Worm (Caenorhabditis elegans) whole organism, L1 larva: Measurements from ENCODE around the gene T25B9.8.

Experiments
- C04F5.9 ChIP-seq: sonication (generic microtip); optimal IDR thresholded peaks from 2 replicates; lab custom pipeline; 2016; ENCODE audit warnings: missing genetic modification characterization, missing compliant biosample characterization
- C16A3.4 ChIP-seq: fragments of 150-350 bp; optimal IDR thresholded peaks from 2 replicates; lab custom pipeline; 2014; ENCODE audit warnings: missing biosample characterization, missing genetic modification characterization
- C34B4.2 ChIP-seq: sonication (generic microtip); optimal IDR thresholded peaks from 2 replicates; lab custom pipeline; 2017; ENCODE audit warnings: mild to moderate bottlenecking, missing genetic modification characterization, missing compliant biosample characterization
- aha-1 ChIP-seq: fragments of 150-350 bp; optimal IDR thresholded peaks from 2 replicates; lab custom pipeline; 2014; ENCODE audit warnings: missing biosample characterization, missing genetic modification characterization
- alr-1 ChIP-seq: fragments of 200-800 bp; sonication (Bioruptor generic); optimal IDR thresholded peaks from 2 replicates; lab custom pipeline; 2018; ENCODE audit warnings: borderline replicate concordance, mild to moderate bottlenecking, missing genetic modification characterization, missing compliant biosample characterization
- aly-2 ChIP-seq: fragments of 150-350 bp; optimal IDR thresholded peaks from 2 replicates; lab custom pipeline; 2014; ENCODE audit warnings: missing biosample characterization, missing genetic modification characterization
- blmp-1 ChIP-seq: fragments of 150-350 bp; optimal IDR thresholded peaks from 2 replicates; lab custom pipeline; 2014; ENCODE audit warnings: missing biosample characterization, missing genetic modification characterization
- ceh-82 ChIP-seq, 3 experiments: fragments of 150-350 bp in 1 of 3; sonication (generic microtip) in 2 of 3; optimal IDR thresholded peaks; 2 replicates each; lab custom pipeline; 2014 to 2017; ENCODE audit warnings: missing biosample characterization in 3 of 3, missing genetic modification characterization in 3 of 3
- ceh-90 ChIP-seq: sonication (generic microtip); optimal IDR thresholded peaks from 2 replicates; lab custom pipeline; 2016; ENCODE audit warnings: missing genetic modification characterization, missing compliant biosample characterization
- dpl-1 ChIP-seq, 3 experiments: fragments of 150-350 bp in 2 of 3; sonication (generic microtip) in 1 of 3; optimal IDR thresholded peaks; 2 replicates each; lab custom pipeline; 2014 to 2017; ENCODE audit warnings: missing biosample characterization in 3 of 3, missing genetic modification characterization in 3 of 3, missing genetic modification reagents in 3 of 3
- dsc-1 ChIP-seq: sonication (generic microtip); optimal IDR thresholded peaks from 2 replicates; lab custom pipeline; 2016; ENCODE audit warnings: mild to moderate bottlenecking, missing genetic modification characterization, missing compliant biosample characterization
- efl-1 ChIP-seq, 4 experiments: fragments of 150-350 bp; optimal IDR thresholded peaks in 3 of 4; peaks in 1 of 4; 1 replicate in 1 of 4; 2 replicates in 3 of 4; lab custom pipeline; 2014; ENCODE audit warnings: missing biosample characterization in 2 of 4, missing genetic modification characterization in 2 of 4, missing genetic modification reagents in 2 of 4
- efl-3 ChIP-seq: fragments of 200-800 bp; sonication (Bioruptor generic); optimal IDR thresholded peaks from 2 replicates; lab custom pipeline; 2018; ENCODE audit warnings: mild to moderate bottlenecking, missing genetic modification characterization, missing compliant biosample characterization
- elt-2 ChIP-seq: sonication (generic microtip); optimal IDR thresholded peaks from 2 replicates; lab custom pipeline; 2016; ENCODE audit warnings: missing genetic modification characterization, mild to moderate bottlenecking, inconsistent platforms, missing compliant biosample characterization, missing genetic modification reagents
- fkh-10 ChIP-seq: sonication (generic microtip); optimal IDR thresholded peaks from 2 replicates; lab custom pipeline; 2017; ENCODE audit warnings: missing biosample characterization, missing genetic modification reagents, missing genetic modification characterization
- fkh-4 ChIP-seq: sonication (generic microtip); optimal IDR thresholded peaks from 2 replicates; lab custom pipeline; 2016; ENCODE audit warnings: missing compliant biosample characterization, missing genetic modification characterization, borderline replicate concordance
- fos-1 ChIP-seq: fragments of 150-350 bp; optimal IDR thresholded peaks from 2 replicates; lab custom pipeline; 2014; ENCODE audit warnings: missing biosample characterization, missing genetic modification characterization
- hlh-17 ChIP-seq: fragments of 200-800 bp; sonication (Bioruptor generic); optimal IDR thresholded peaks from 2 replicates; lab custom pipeline; 2018; ENCODE audit warnings: missing genetic modification characterization, mild to moderate bottlenecking, missing compliant biosample characterization, moderate library complexity, borderline replicate concordance
- jun-1 ChIP-seq: fragments of 150-350 bp; optimal IDR thresholded peaks from 2 replicates; lab custom pipeline; 2014; ENCODE audit warnings: missing biosample characterization, missing genetic modification reagents, missing genetic modification characterization
- lin-14 ChIP-seq: fragments of 200-800 bp; sonication (Bioruptor generic); optimal IDR thresholded peaks from 2 replicates; lab custom pipeline; 2018; ENCODE audit warnings: mild to moderate bottlenecking, missing genetic modification characterization, moderate library complexity, missing compliant biosample characterization
- lin-15B ChIP-seq: fragments of 150-350 bp; sonication (generic microtip); optimal IDR thresholded peaks from 3 replicates; lab custom pipeline; 2014; ENCODE audit warnings: missing biosample characterization, missing genetic modification characterization
- lin-35 ChIP-seq, 2 experiments: fragments of 150-350 bp; optimal IDR thresholded peaks; 2 replicates each; lab custom pipeline; 2014; ENCODE audit warnings: missing biosample characterization in 2 of 2, missing genetic modification characterization in 2 of 2, missing genetic modification reagents in 2 of 2
- lin-39 ChIP-seq: fragments of 150-350 bp; optimal IDR thresholded peaks from 2 replicates; lab custom pipeline; 2014; ENCODE audit warnings: missing biosample characterization, missing genetic modification reagents, missing genetic modification characterization
- lsy-2 ChIP-seq, 2 experiments: fragments of 150-350 bp; optimal IDR thresholded peaks; 2 replicates each; lab custom pipeline; 2014; ENCODE audit warnings: missing biosample characterization in 2 of 2, missing genetic modification characterization in 2 of 2
- mdl-1 ChIP-seq, 2 experiments: fragments of 150-350 bp; optimal IDR thresholded peaks; 2 replicates each; lab custom pipeline; 2014 to 2017; ENCODE audit warnings: missing biosample characterization in 2 of 2, missing genetic modification characterization in 2 of 2, inconsistent platforms in 1 of 2
- mep-1 ChIP-seq: fragments of 150-350 bp; optimal IDR thresholded peaks from 2 replicates; lab custom pipeline; 2014; ENCODE audit warnings: missing biosample characterization, missing genetic modification characterization
- nhr-11 ChIP-seq: fragments of 150-350 bp; optimal IDR thresholded peaks from 2 replicates; lab custom pipeline; 2014; ENCODE audit warnings: missing biosample characterization, missing genetic modification characterization
- nhr-12 ChIP-seq: sonication (generic microtip); optimal IDR thresholded peaks from 2 replicates; lab custom pipeline; 2017; ENCODE audit warnings: missing biosample characterization, missing genetic modification characterization
- nhr-47 ChIP-seq: sonication (generic microtip); optimal IDR thresholded peaks from 2 replicates; lab custom pipeline; 2016; ENCODE audit warnings: mild to moderate bottlenecking, missing genetic modification characterization, moderate library complexity, missing compliant biosample characterization
- nhr-71 ChIP-seq: sonication (generic microtip); optimal IDR thresholded peaks from 2 replicates; lab custom pipeline; 2016; ENCODE audit warnings: mild to moderate bottlenecking, missing genetic modification characterization, moderate library complexity, missing compliant biosample characterization
- nhr-77 ChIP-seq: fragments of 150-350 bp; optimal IDR thresholded peaks from 2 replicates; lab custom pipeline; 2014; ENCODE audit warnings: missing biosample characterization, missing genetic modification characterization
- nhr-84 ChIP-seq: sonication (generic microtip); optimal IDR thresholded peaks from 2 replicates; lab custom pipeline; 2017; ENCODE audit warnings: missing biosample characterization, missing genetic modification characterization
- nhr-85 ChIP-seq: sonication (generic microtip); peaks from one replicate; lab custom pipeline; 2016; ENCODE audit warnings: missing genetic modification characterization, inconsistent platforms, missing compliant biosample characterization
- pqm-1 ChIP-seq: sonication (generic microtip); optimal IDR thresholded peaks from 3 replicates; lab custom pipeline; 2017; ENCODE audit warnings: missing biosample characterization, missing genetic modification characterization
- rnt-1 ChIP-seq: sonication (generic microtip); optimal IDR thresholded peaks from 2 replicates; lab custom pipeline; 2016; ENCODE audit warnings: mild to moderate bottlenecking, missing genetic modification characterization, moderate library complexity, missing compliant biosample characterization
- skn-1 ChIP-seq: fragments of 150-350 bp; optimal IDR thresholded peaks from 2 replicates; lab custom pipeline; 2014; ENCODE audit warnings: missing biosample characterization, missing genetic modification characterization
- snu-23 ChIP-seq: sonication (generic microtip); optimal IDR thresholded peaks from 2 replicates; lab custom pipeline; 2016; ENCODE audit warnings: missing genetic modification characterization, missing compliant biosample characterization
- sox-4 ChIP-seq: sonication (generic microtip); optimal IDR thresholded peaks from 2 replicates; lab custom pipeline; 2016; ENCODE audit warnings: missing genetic modification characterization, missing compliant biosample characterization
- swsn-7 ChIP-seq: sonication (generic microtip); optimal IDR thresholded peaks from 2 replicates; lab custom pipeline; 2016; ENCODE audit warnings: missing genetic modification characterization, missing compliant biosample characterization
- tlp-1 ChIP-seq: fragments of 150-350 bp; optimal IDR thresholded peaks from 2 replicates; lab custom pipeline; 2014; ENCODE audit warnings: missing biosample characterization, missing genetic modification characterization
- unc-130 ChIP-seq: fragments of 150-350 bp; optimal IDR thresholded peaks from 2 replicates; lab custom pipeline; 2017; ENCODE audit warnings: missing biosample characterization, missing genetic modification characterization, inconsistent platforms
- unc-30 ChIP-seq: sonication (generic microtip); optimal IDR thresholded peaks from 2 replicates; lab custom pipeline; 2017; ENCODE audit warnings: missing biosample characterization, missing genetic modification characterization
- vab-15 ChIP-seq: sonication (generic microtip); optimal IDR thresholded peaks from 2 replicates; lab custom pipeline; 2017; ENCODE audit warnings: missing genotype, mild to moderate bottlenecking, missing genetic modification characterization, missing compliant biosample characterization
- xbp-1 ChIP-seq: sonication (generic microtip); optimal IDR thresholded peaks from 2 replicates; lab custom pipeline; 2016; ENCODE audit warnings: missing genetic modification characterization, missing compliant biosample characterization
- zag-1 ChIP-seq: fragments of 150-350 bp; optimal IDR thresholded peaks from 2 replicates; lab custom pipeline; 2014; ENCODE audit warnings: missing biosample characterization, missing genetic modification characterization
- zip-4 ChIP-seq: fragments of 200-800 bp; sonication (Bioruptor generic); optimal IDR thresholded peaks from 2 replicates; lab custom pipeline; 2018; ENCODE audit warnings: mild to moderate bottlenecking, missing genetic modification characterization, moderate library complexity, missing compliant biosample characterization
- ztf-11 ChIP-seq, 2 experiments: sonication (generic microtip); optimal IDR thresholded peaks; 2 replicates each; lab custom pipeline; 2016 to 2017; ENCODE audit warnings: missing genetic modification characterization in 2 of 2, missing biosample characterization in 1 of 2, missing compliant biosample characterization in 1 of 2

T25B9.8 gene

DNA sequence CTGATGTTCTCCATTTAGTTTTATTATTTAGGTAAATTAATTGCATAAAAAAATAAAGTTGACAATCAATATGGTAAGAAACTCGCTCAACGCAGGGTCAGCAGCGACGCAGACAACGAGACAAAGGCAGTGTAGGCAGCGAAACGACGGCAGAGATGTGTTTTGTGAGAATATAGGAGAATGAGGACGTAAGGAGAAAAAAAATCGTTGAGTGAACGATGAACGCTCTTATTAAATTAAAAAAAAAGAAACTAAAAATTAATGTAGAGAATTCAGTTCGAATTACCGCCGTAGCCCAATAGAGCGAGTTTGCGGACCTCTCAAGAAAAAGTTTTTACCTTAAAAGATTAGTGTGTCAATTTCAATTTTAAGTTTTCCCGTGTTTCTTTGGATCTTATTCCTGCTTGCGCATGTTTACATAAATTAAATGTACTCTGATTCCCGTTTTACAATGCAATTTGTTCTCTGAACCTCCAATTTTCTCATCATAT lies at the start of gene T25B9.8:
T25B9.8 (minus strand) TSS at position 51 of the 491 bp plus-strand sequence.
- TF ChIP-seq lin-14 (GFP tag; lab: Kevin White, UChicago) (peak; percentile 19), snu-23 (GFP tag; lab: Kevin White, UChicago) (no peak), lin-35 (GFP tag; optimal IDR thresholded peaks at IDR 0.05; lab: Kevin White, UChicago) (peak; percentile 1 to 44), nhr-84 (no peak), lsy-2 (tag; optimal IDR thresholded peaks at IDR 0.05; lab: Kevin White, UChicago) (peak in 1 of 2 experiments; percentile 18), dpl-1 (GFP tag; optimal IDR thresholded peaks at IDR 0.05; lab: Kevin White, UChicago) (peak in 2 of 3 experiments; percentile 40 to 58), efl-1 (optimal IDR thresholded peaks at IDR 0.05; lab: Kevin White, UChicago) (peak in 1 of 2 experiments; percentile 42), efl-1 (GFP tag; optimal IDR thresholded peaks at IDR 0.05 in 1 of 2; lab: Kevin White, UChicago) (peak; percentile 61 to 93), rnt-1 (peak; percentile 23), nhr-12 (tag; lab: Kevin White, UChicago) (no peak)

DNA sequence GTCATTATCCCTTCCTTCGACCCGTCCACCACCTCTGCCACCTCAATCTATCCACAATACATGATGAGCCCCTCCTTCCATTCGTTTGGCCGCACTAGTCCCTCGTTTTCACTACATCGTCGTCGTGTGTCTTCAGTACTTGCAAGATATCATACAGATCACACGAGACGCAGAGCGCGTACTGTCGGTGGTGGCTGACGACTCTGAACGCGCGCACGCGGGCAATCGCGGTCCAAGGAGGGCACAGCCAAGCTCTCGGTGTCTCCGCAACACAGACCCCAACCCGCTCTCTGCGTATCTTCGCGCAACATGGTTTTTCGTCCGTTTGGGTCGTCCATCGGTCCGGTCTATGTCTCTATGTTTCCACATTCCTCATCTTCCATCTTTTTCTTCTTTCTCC lies 49.0 kb upstream of the T25B9.8 start:
- no peak for TF ChIP-seq dsc-1 (tag; lab: Kevin White, UChicago)
- no peak for TF ChIP-seq efl-1 (optimal IDR thresholded peaks at IDR 0.05; lab: Kevin White, UChicago)
- no peak for TF ChIP-seq efl-1 (GFP tag; optimal IDR thresholded peaks at IDR 0.05 in 1 of 2; lab: Kevin White, UChicago)
- TF ChIP-seq xbp-1 = no peak
- TF ChIP-seq sox-4 = no peak
- peak; percentile 8 for TF ChIP-seq nhr-71
- no peak for TF ChIP-seq lin-39 (tag; lab: Kevin White, UChicago)
- no peak for TF ChIP-seq tlp-1
- TF ChIP-seq zip-4 = no peak
- TF ChIP-seq swsn-7 (tag; lab: Kevin White, UChicago) = peak; percentile 8
- no peak for TF ChIP-seq hlh-17
- TF ChIP-seq fos-1 (tag; lab: Kevin White, UChicago) = no peak
- TF ChIP-seq mdl-1 (tag; optimal IDR thresholded peaks at IDR 0.05; lab: Kevin White, UChicago) = peak in 1 of 2 experiments; percentile 38
- no peak for TF ChIP-seq C16A3.4 (tag; lab: Kevin White, UChicago)
- no peak for TF ChIP-seq fkh-4 (tag; lab: Kevin White, UChicago)
- TF ChIP-seq fkh-10 (GFP tag; lab: Kevin White, UChicago) = no peak
- TF ChIP-seq ceh-82 (tag; optimal IDR thresholded peaks at IDR 0.05; lab: Kevin White, UChicago) = peak in 2 of 3 experiments; percentile 3 to 22
- TF ChIP-seq aha-1 (tag; lab: Kevin White, UChicago) = no peak
- no peak for TF ChIP-seq C34B4.2 (tag; lab: Kevin White, UChicago)
- no peak for TF ChIP-seq unc-130 (tag; lab: Kevin White, UChicago)
- TF ChIP-seq lin-15B (tag; lab: Kevin White, UChicago) = no peak
- TF ChIP-seq zag-1 (tag; lab: Kevin White, UChicago) = no peak
- peak; percentile 19 for TF ChIP-seq rnt-1
- TF ChIP-seq nhr-77 (tag; lab: Kevin White, UChicago) = no peak
- TF ChIP-seq alr-1 = no peak
- TF ChIP-seq pqm-1 (tag; lab: Kevin White, UChicago) = no peak
- no peak for TF ChIP-seq efl-3 (GFP tag; lab: Kevin White, UChicago)
- peak; percentile 36 for TF ChIP-seq lin-14 (GFP tag; lab: Kevin White, UChicago)
- no peak for TF ChIP-seq ceh-90 (tag; lab: Kevin White, UChicago)
- TF ChIP-seq nhr-47 (tag; lab: Kevin White, UChicago) = peak; percentile 4
- peak; percentile 14 for TF ChIP-seq snu-23 (GFP tag; lab: Kevin White, UChicago)
- TF ChIP-seq unc-30 = no peak
- no peak for TF ChIP-seq nhr-11 (tag; lab: Kevin White, UChicago)
- TF ChIP-seq nhr-85 (tag; lab: Kevin White, UChicago) = no peak
- no peak for TF ChIP-seq mep-1 (tag; lab: Kevin White, UChicago)
- no peak for TF ChIP-seq aly-2 (tag; lab: Kevin White, UChicago)
- no peak for TF ChIP-seq vab-15 (tag; lab: Kevin White, UChicago)
- TF ChIP-seq skn-1 (tag; lab: Kevin White, UChicago) = peak; percentile 3
- peak; percentile 79 for TF ChIP-seq blmp-1
- TF ChIP-seq elt-2 (tag; lab: Kevin White, UChicago) = no peak
- TF ChIP-seq C04F5.9 (tag; lab: Kevin White, UChicago) = no peak
- TF ChIP-seq ztf-11 (tag; optimal IDR thresholded peaks at IDR 0.05; lab: Kevin White, UChicago) = no peak
- no peak for TF ChIP-seq jun-1
- TF ChIP-seq, all 84 proteins: peak for 10
